Worm (Caenorhabditis elegans) whole organism, L1 larva: ENCODE results near the gene his-38.

ENCODE experiments used
- C04F5.9 ChIP-seq: sonication (generic microtip); optimal IDR thresholded peaks from 2 replicates; lab custom pipeline; 2016; ENCODE audit warnings: missing genetic modification characterization, missing compliant biosample characterization
- C16A3.4 ChIP-seq: fragments of 150-350 bp; optimal IDR thresholded peaks from 2 replicates; lab custom pipeline; 2014; ENCODE audit warnings: missing biosample characterization, missing genetic modification characterization
- C34B4.2 ChIP-seq: sonication (generic microtip); optimal IDR thresholded peaks from 2 replicates; lab custom pipeline; 2017; ENCODE audit warnings: mild to moderate bottlenecking, missing genetic modification characterization, missing compliant biosample characterization
- F16B12.6 ChIP-seq: fragments of 150-350 bp; optimal IDR thresholded peaks from 2 replicates; lab custom pipeline; 2014; ENCODE audit warnings: missing biosample characterization, missing genetic modification characterization
- Y116A8C.19 ChIP-seq: sonication (generic microtip); optimal IDR thresholded peaks from 2 replicates; lab custom pipeline; 2016; ENCODE audit warnings: missing compliant biosample characterization, missing genetic modification characterization, borderline replicate concordance
- aha-1 ChIP-seq: fragments of 150-350 bp; optimal IDR thresholded peaks from 2 replicates; lab custom pipeline; 2014; ENCODE audit warnings: missing biosample characterization, missing genetic modification characterization
- alr-1 ChIP-seq: fragments of 200-800 bp; sonication (Bioruptor generic); optimal IDR thresholded peaks from 2 replicates; lab custom pipeline; 2018; ENCODE audit warnings: borderline replicate concordance, mild to moderate bottlenecking, missing genetic modification characterization, missing compliant biosample characterization
- aly-2 ChIP-seq: fragments of 150-350 bp; optimal IDR thresholded peaks from 2 replicates; lab custom pipeline; 2014; ENCODE audit warnings: missing biosample characterization, missing genetic modification characterization
- ama-1 ChIP-seq: fragments of 150-350 bp; optimal IDR thresholded peaks from 2 replicates; lab custom pipeline; 2014
- blmp-1 ChIP-seq: fragments of 150-350 bp; optimal IDR thresholded peaks from 2 replicates; lab custom pipeline; 2014; ENCODE audit warnings: missing biosample characterization, missing genetic modification characterization
- ceh-63 ChIP-seq: fragments of 200-800 bp; sonication (Bioruptor generic); optimal IDR thresholded peaks from 2 replicates; lab custom pipeline; 2018; ENCODE audit warnings: mild to moderate bottlenecking, missing genetic modification characterization, missing compliant biosample characterization
- ceh-82 ChIP-seq, 3 experiments: fragments of 150-350 bp in 1 of 3; sonication (generic microtip) in 2 of 3; optimal IDR thresholded peaks; 2 replicates each; lab custom pipeline; 2014 to 2017; ENCODE audit warnings: missing biosample characterization in 3 of 3, missing genetic modification characterization in 3 of 3
- efl-1 ChIP-seq, 4 experiments: fragments of 150-350 bp; optimal IDR thresholded peaks in 3 of 4; peaks in 1 of 4; 1 replicate in 1 of 4; 2 replicates in 3 of 4; lab custom pipeline; 2014; ENCODE audit warnings: missing biosample characterization in 2 of 4, missing genetic modification characterization in 2 of 4, missing genetic modification reagents in 2 of 4
- efl-3 ChIP-seq: fragments of 200-800 bp; sonication (Bioruptor generic); optimal IDR thresholded peaks from 2 replicates; lab custom pipeline; 2018; ENCODE audit warnings: mild to moderate bottlenecking, missing genetic modification characterization, missing compliant biosample characterization
- elt-2 ChIP-seq: sonication (generic microtip); optimal IDR thresholded peaks from 2 replicates; lab custom pipeline; 2016; ENCODE audit warnings: missing genetic modification characterization, mild to moderate bottlenecking, inconsistent platforms, missing compliant biosample characterization, missing genetic modification reagents
- ets-5 ChIP-seq: fragments of 200-800 bp; sonication (Bioruptor generic); IDR thresholded peaks from 2 replicates; pipeline ENCODE4 v1.3.6; 2022; ENCODE audit warnings: missing genetic modification characterization, missing compliant biosample characterization
- fkh-10 ChIP-seq: sonication (generic microtip); optimal IDR thresholded peaks from 2 replicates; lab custom pipeline; 2017; ENCODE audit warnings: missing biosample characterization, missing genetic modification reagents, missing genetic modification characterization
- fkh-8 ChIP-seq: sonication (generic microtip); optimal IDR thresholded peaks from 2 replicates; lab custom pipeline; 2016; ENCODE audit warnings: mild to moderate bottlenecking, missing genetic modification characterization, missing compliant biosample characterization
- fos-1 ChIP-seq: fragments of 150-350 bp; optimal IDR thresholded peaks from 2 replicates; lab custom pipeline; 2014; ENCODE audit warnings: missing biosample characterization, missing genetic modification characterization
- irx-1 ChIP-seq: sonication (generic microtip); optimal IDR thresholded peaks from 2 replicates; lab custom pipeline; 2016; ENCODE audit warnings: missing genetic modification characterization, missing compliant biosample characterization
- lin-14 ChIP-seq: fragments of 200-800 bp; sonication (Bioruptor generic); optimal IDR thresholded peaks from 2 replicates; lab custom pipeline; 2018; ENCODE audit warnings: mild to moderate bottlenecking, missing genetic modification characterization, moderate library complexity, missing compliant biosample characterization
- lin-35 ChIP-seq, 2 experiments: fragments of 150-350 bp; optimal IDR thresholded peaks; 2 replicates each; lab custom pipeline; 2014; ENCODE audit warnings: missing biosample characterization in 2 of 2, missing genetic modification characterization in 2 of 2, missing genetic modification reagents in 2 of 2
- lin-39 ChIP-seq: fragments of 150-350 bp; optimal IDR thresholded peaks from 2 replicates; lab custom pipeline; 2014; ENCODE audit warnings: missing biosample characterization, missing genetic modification reagents, missing genetic modification characterization
- lsy-2 ChIP-seq, 2 experiments: fragments of 150-350 bp; optimal IDR thresholded peaks; 2 replicates each; lab custom pipeline; 2014; ENCODE audit warnings: missing biosample characterization in 2 of 2, missing genetic modification characterization in 2 of 2
- mef-2 ChIP-seq: fragments of 150-350 bp; optimal IDR thresholded peaks from 2 replicates; lab custom pipeline; 2014; ENCODE audit warnings: missing biosample characterization, missing genetic modification characterization
- mep-1 ChIP-seq: fragments of 150-350 bp; optimal IDR thresholded peaks from 2 replicates; lab custom pipeline; 2014; ENCODE audit warnings: missing biosample characterization, missing genetic modification characterization
- nhr-12 ChIP-seq: sonication (generic microtip); optimal IDR thresholded peaks from 2 replicates; lab custom pipeline; 2017; ENCODE audit warnings: missing biosample characterization, missing genetic modification characterization
- nhr-19 ChIP-seq: fragments of 200-800 bp; sonication (Bioruptor generic); conservative IDR thresholded peaks from 2 replicates; pipeline ENCODE4 v1.3.6; 2022; ENCODE audit warnings: missing genetic modification characterization, missing compliant biosample characterization
- nhr-20 ChIP-seq: sonication (generic microtip); optimal IDR thresholded peaks from 2 replicates; lab custom pipeline; 2016; ENCODE audit warnings: mild to moderate bottlenecking, missing genetic modification characterization, missing compliant biosample characterization
- nhr-71 ChIP-seq: sonication (generic microtip); optimal IDR thresholded peaks from 2 replicates; lab custom pipeline; 2016; ENCODE audit warnings: mild to moderate bottlenecking, missing genetic modification characterization, moderate library complexity, missing compliant biosample characterization
- nhr-77 ChIP-seq: fragments of 150-350 bp; optimal IDR thresholded peaks from 2 replicates; lab custom pipeline; 2014; ENCODE audit warnings: missing biosample characterization, missing genetic modification characterization
- nhr-90 ChIP-seq: sonication (generic microtip); optimal IDR thresholded peaks from 2 replicates; lab custom pipeline; 2016; ENCODE audit warnings: mild to moderate bottlenecking, missing genetic modification characterization, missing compliant biosample characterization; ENCODE audit not compliant: poor library complexity
- pag-3 ChIP-seq: sonication (generic microtip); optimal IDR thresholded peaks from 2 replicates; lab custom pipeline; 2017; ENCODE audit warnings: missing genetic modification characterization, mild to moderate bottlenecking, missing compliant biosample characterization, antibody characterized with exemption, borderline replicate concordance; ENCODE audit not compliant: insufficient read depth
- snpc-4 ChIP-seq: fragments of 150-350 bp; optimal IDR thresholded peaks from 2 replicates; lab custom pipeline; 2014; ENCODE audit warnings: missing biosample characterization, missing genetic modification characterization
- snu-23 ChIP-seq: sonication (generic microtip); optimal IDR thresholded peaks from 2 replicates; lab custom pipeline; 2016; ENCODE audit warnings: missing genetic modification characterization, missing compliant biosample characterization
- sptf-1 ChIP-seq: fragments of 150-350 bp; optimal IDR thresholded peaks from 2 replicates; lab custom pipeline; 2014; ENCODE audit warnings: missing biosample characterization, missing genetic modification characterization
- sup-37 ChIP-seq: fragments of 200-800 bp; sonication (Bioruptor generic); optimal IDR thresholded peaks from 2 replicates; lab custom pipeline; 2018; ENCODE audit warnings: mild to moderate bottlenecking, missing genetic modification characterization, missing compliant biosample characterization
- tbx-2 ChIP-seq: sonication (generic microtip); optimal IDR thresholded peaks from 2 replicates; lab custom pipeline; 2016; ENCODE audit warnings: missing genetic modification characterization, missing compliant biosample characterization
- unc-30 ChIP-seq: sonication (generic microtip); optimal IDR thresholded peaks from 2 replicates; lab custom pipeline; 2017; ENCODE audit warnings: missing biosample characterization, missing genetic modification characterization
- unc-86 ChIP-seq: sonication (generic microtip); optimal IDR thresholded peaks from 2 replicates; lab custom pipeline; 2016; ENCODE audit warnings: missing genetic modification characterization, missing compliant biosample characterization
- xbp-1 ChIP-seq: sonication (generic microtip); optimal IDR thresholded peaks from 2 replicates; lab custom pipeline; 2016; ENCODE audit warnings: missing genetic modification characterization, missing compliant biosample characterization
- ztf-11 ChIP-seq, 2 experiments: sonication (generic microtip); optimal IDR thresholded peaks; 2 replicates each; lab custom pipeline; 2016 to 2017; ENCODE audit warnings: missing genetic modification characterization in 2 of 2, missing biosample characterization in 1 of 2, missing compliant biosample characterization in 1 of 2

his-38 gene

DNA sequence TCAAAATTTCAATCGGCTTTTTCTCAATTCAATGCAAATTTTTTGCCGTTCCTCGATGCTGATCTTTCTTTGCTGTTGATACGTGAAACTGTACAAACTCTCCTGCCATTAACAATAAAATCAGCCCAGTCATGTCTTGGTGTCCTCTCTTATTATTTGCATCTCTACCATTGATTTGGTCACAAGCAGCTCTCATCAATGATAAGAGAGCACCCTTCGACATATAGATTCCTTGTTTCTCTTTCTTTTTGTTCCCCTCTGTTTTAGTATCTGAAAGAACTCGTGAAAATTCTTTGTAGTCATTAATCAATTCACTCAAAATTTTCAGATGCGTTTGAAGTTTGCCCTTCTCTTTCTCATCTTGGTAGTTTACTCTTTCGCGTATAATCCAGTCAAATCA is 17.9 kb downstream of the his-38 start, which contains the start of gene lron-7:
TSS of gene lron-7 (plus strand) at position 323 of the 400 bp plus-strand sequence.
- TF ChIP-seq ets-5 (GFP tag; lab: Robert Waterston, UW): no peak
- no peak for TF ChIP-seq blmp-1 (tag; lab: Kevin White, UChicago)
- TF ChIP-seq mep-1 (tag; lab: Kevin White, UChicago): no peak
- TF ChIP-seq nhr-19 (GFP tag; lab: Robert Waterston, UW): no peak
- TF ChIP-seq lin-35 (GFP tag; optimal IDR thresholded peaks at IDR 0.05; lab: Kevin White, UChicago): peak in 1 of 2 experiments; percentile 21
- no peak for TF ChIP-seq efl-1 (optimal IDR thresholded peaks at IDR 0.05; lab: Kevin White, UChicago)
- peak in 1 of 2 experiments; percentile 62 for TF ChIP-seq efl-1 (GFP tag; optimal IDR thresholded peaks at IDR 0.05 in 1 of 2; lab: Kevin White, UChicago)
- no peak for TF ChIP-seq efl-3
- peak; percentile 31 for TF ChIP-seq elt-2 (tag; lab: Kevin White, UChicago)
- TF ChIP-seq F16B12.6 (tag; lab: Kevin White, UChicago): no peak

DNA sequence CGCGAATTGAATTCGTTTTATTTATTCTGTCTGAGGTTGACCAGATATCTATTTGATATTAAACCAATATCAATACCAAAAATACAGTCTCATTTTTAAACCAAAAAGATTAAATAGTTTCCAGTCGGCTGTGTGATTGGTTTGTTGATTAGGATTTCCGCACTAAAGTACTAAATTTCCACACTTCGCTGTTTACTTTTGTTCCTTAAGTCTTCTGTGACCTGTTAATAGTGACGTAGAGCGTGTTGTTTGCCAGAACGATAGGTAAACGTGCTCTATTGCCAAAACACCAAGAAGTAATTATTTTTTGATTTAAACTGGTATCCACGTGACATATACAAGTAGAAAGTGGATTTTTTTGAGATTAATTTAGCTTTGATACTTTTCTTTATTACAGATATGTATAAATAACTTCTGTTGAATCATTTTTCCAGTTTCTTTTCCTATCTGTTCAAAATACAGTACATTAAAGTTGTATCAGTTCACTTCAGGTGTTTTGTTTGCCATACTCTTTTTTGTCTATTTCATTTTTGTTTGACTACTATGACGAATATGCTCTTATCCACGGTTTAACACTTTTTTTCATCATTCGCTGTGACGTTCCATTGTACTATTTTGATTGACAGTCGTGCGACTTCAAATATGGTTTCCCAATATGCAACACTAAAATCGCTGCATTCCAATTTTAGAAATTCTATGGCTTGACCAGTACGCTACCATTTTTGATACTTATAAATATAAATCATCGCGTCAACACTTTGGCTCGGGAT is 18.6 kb downstream of the his-38 start:
- TF ChIP-seq lsy-2 (tag; optimal IDR thresholded peaks at IDR 0.05; lab: Kevin White, UChicago) (peak in 1 of 2 experiments; percentile 3), aha-1 (tag; lab: Kevin White, UChicago) (no peak), lin-39 (no peak), ceh-82 (tag; optimal IDR thresholded peaks at IDR 0.05; lab: Kevin White, UChicago) (no peak), efl-1 (optimal IDR thresholded peaks at IDR 0.05; lab: Kevin White, UChicago) (no peak), efl-1 (GFP tag; optimal IDR thresholded peaks at IDR 0.05 in 1 of 2; lab: Kevin White, UChicago) (peak in 1 of 2 experiments; percentile 27), Y116A8C.19 (tag; lab: Kevin White, UChicago) (no peak), lin-14 (GFP tag; lab: Kevin White, UChicago) (peak; percentile 31), sup-37 (GFP tag; lab: Kevin White, UChicago) (no peak), mef-2 (tag; lab: Kevin White, UChicago) (no peak), nhr-77 (tag; lab: Kevin White, UChicago) (peak; percentile 18), unc-86 (no peak), irx-1 (tag; lab: Kevin White, UChicago) (peak; percentile 21)

DNA sequence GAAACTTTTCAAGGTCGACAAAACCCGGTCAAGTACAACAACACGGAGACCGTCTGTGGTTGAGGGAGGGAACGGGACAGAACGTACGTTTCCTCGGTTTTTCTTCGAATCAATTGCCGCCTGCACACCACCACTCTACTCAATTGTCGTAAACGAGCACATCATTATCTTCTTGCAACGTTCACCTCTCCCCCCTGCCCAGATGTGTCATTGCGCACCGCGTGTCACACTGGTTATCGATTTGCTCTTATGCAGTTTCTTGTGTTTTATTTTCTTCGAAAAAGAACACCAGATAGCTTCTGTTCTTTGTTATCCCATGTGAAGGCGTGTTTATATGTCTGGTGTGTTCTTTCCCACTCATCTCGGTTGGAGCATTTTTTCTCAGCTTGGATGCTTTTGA is 20.1 kb downstream of the his-38 start:
- TF ChIP-seq C04F5.9 (tag; lab: Kevin White, UChicago) (no peak), unc-30 (no peak), F16B12.6 (tag; lab: Kevin White, UChicago) (no peak), C34B4.2 (no peak), nhr-71 (tag; lab: Kevin White, UChicago) (no peak), C16A3.4 (no peak), lin-35 (GFP tag; optimal IDR thresholded peaks at IDR 0.05; lab: Kevin White, UChicago) (no peak), nhr-19 (GFP tag; lab: Robert Waterston, UW) (no peak), irx-1 (tag; lab: Kevin White, UChicago) (no peak), ztf-11 (tag; optimal IDR thresholded peaks at IDR 0.05; lab: Kevin White, UChicago) (no peak), ama-1 (no peak), pag-3 (tag; lab: Kevin White, UChicago) (no peak), ceh-63 (no peak), nhr-77 (tag; lab: Kevin White, UChicago) (no peak), snpc-4 (tag; lab: Kevin White, UChicago) (no peak), nhr-12 (tag; lab: Kevin White, UChicago) (no peak), blmp-1 (tag; lab: Kevin White, UChicago) (no peak), snu-23 (no peak), alr-1 (tag; lab: Kevin White, UChicago) (no peak)
- TF ChIP-seq, all 84 proteins: peak for 0

DNA sequence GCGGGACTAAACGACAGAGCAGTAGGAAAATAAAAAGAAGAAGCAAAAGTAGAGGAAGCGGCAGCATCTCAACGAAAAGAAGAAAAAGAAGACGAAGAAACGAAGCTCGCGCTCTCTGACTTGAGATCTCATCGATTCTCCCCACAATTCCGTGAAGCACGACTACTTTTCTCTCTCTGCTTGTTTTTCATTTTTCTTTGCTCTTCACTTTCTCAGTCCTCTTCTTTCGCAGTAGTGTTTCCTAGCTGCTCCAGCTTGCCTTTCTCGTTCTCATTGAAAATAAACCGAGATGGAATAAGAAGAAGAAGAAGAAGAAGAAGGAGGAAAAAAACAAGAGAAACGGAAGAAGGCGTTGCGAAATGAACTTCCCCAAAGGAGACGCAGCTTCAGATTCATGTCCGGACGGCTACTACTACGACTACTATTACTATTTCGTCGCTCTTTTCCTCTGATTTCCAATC is 24.9 kb downstream of the his-38 start:
- TF ChIP-seq ama-1 (no peak), fos-1 (peak; percentile 7), sup-37 (GFP tag; lab: Kevin White, UChicago) (no peak), ceh-82 (tag; optimal IDR thresholded peaks at IDR 0.05; lab: Kevin White, UChicago) (peak in 1 of 3 experiments; percentile 48), lsy-2 (tag; optimal IDR thresholded peaks at IDR 0.05; lab: Kevin White, UChicago) (peak; percentile 16 to 63), snu-23 (peak; percentile 31), nhr-20 (tag; lab: Kevin White, UChicago) (peak; percentile 9), nhr-77 (tag; lab: Kevin White, UChicago) (peak; percentile 27), tbx-2 (tag; lab: Kevin White, UChicago) (peak; percentile 67), mep-1 (tag; lab: Kevin White, UChicago) (peak; percentile 41), xbp-1 (tag; lab: Kevin White, UChicago) (peak; percentile 29), Y116A8C.19 (tag; lab: Kevin White, UChicago) (no peak), fkh-10 (GFP tag; lab: Kevin White, UChicago) (peak; percentile 96), lin-35 (GFP tag; optimal IDR thresholded peaks at IDR 0.05; lab: Kevin White, UChicago) (peak in 1 of 2 experiments; percentile 4), fkh-8 (peak; percentile 70), aly-2 (no peak), sptf-1 (tag; lab: Kevin White, UChicago) (no peak), nhr-90 (no peak), unc-86 (peak; percentile 76), efl-1 (optimal IDR thresholded peaks at IDR 0.05; lab: Kevin White, UChicago) (peak; percentile 19 to 21), efl-1 (GFP tag; optimal IDR thresholded peaks at IDR 0.05 in 1 of 2; lab: Kevin White, UChicago) (no peak)
